Fruit fly (Drosophila melanogaster) whole organism, embryonic: ENCODE data around the gene CG5273.

Experiments used
- Antp ChIP-seq: fragments of 200-800 bp; sonication (Bioruptor generic); optimal IDR thresholded peaks from 3 replicates; lab custom pipeline; 2016; ENCODE audit warnings: missing biosample characterization, missing genetic modification characterization
- CG10267 ChIP-seq: fragments of 200-800 bp; sonication (Bioruptor generic); optimal IDR thresholded peaks from 2 replicates; lab custom pipeline; 2018; ENCODE audit warnings: missing biosample characterization, mild to moderate bottlenecking, missing genetic modification characterization, moderate library complexity
- CG10366 ChIP-seq: fragments of 200-800 bp; sonication (Bioruptor generic); IDR thresholded peaks from 2 replicates; pipeline ENCODE4 v1.3.6; 2022; ENCODE audit warnings: missing biosample characterization, missing genetic modification characterization
- CG12299 ChIP-seq: fragments of 200-800 bp; sonication (Bioruptor generic); optimal IDR thresholded peaks from 2 replicates; lab custom pipeline; 2018; ENCODE audit warnings: missing biosample characterization, mild to moderate bottlenecking, missing genetic modification characterization
- CG13287 ChIP-seq: fragments of 200-800 bp; sonication (Bioruptor generic); IDR thresholded peaks from 2 replicates; pipeline ENCODE4 v1.3.6; 2022; ENCODE audit warnings: missing biosample characterization, missing genetic modification characterization; ENCODE audit not compliant: partially characterized antibody
- CG15073 ChIP-seq: fragments of 200-800 bp; sonication (Bioruptor generic); optimal IDR thresholded peaks from 2 replicates; lab custom pipeline; 2016; ENCODE audit warnings: missing biosample characterization, missing genetic modification characterization
- CG1602 ChIP-seq: fragments of 200-800 bp; sonication (Bioruptor generic); optimal IDR thresholded peaks from 3 replicates; lab custom pipeline; 2016; ENCODE audit warnings: missing biosample characterization, missing genetic modification characterization
- CG16863 ChIP-seq: fragments of 200-800 bp; sonication (Bioruptor generic); optimal IDR thresholded peaks from 3 replicates; lab custom pipeline; 2016; ENCODE audit warnings: missing biosample characterization, missing genetic modification characterization
- CG18011 ChIP-seq: fragments of 200-800 bp; sonication (Bioruptor generic); optimal IDR thresholded peaks from 2 replicates; lab custom pipeline; 2017; ENCODE audit warnings: missing biosample characterization, missing genetic modification characterization, mild to moderate bottlenecking, moderate library complexity, missing genotype
- CG18619 ChIP-seq: fragments of 200-800 bp; sonication (Bioruptor generic); optimal IDR thresholded peaks from 3 replicates; lab custom pipeline; 2017; ENCODE audit warnings: missing biosample characterization, mild to moderate bottlenecking, missing genetic modification characterization
- CG2129 ChIP-seq: fragments of 200-800 bp; sonication (Bioruptor generic); IDR thresholded peaks from 2 replicates; pipeline ENCODE4 v1.3.6; 2022; ENCODE audit warnings: missing biosample characterization, missing genetic modification characterization; ENCODE audit not compliant: partially characterized antibody
- CG2889 ChIP-seq: fragments of 200-800 bp; sonication (Bioruptor generic); IDR thresholded peaks from 3 replicates; pipeline ENCODE4 v1.3.6; 2022; ENCODE audit warnings: missing biosample characterization, missing genetic modification characterization
- CG30431 ChIP-seq: fragments of 200-800 bp; sonication (Bioruptor generic); optimal IDR thresholded peaks from 2 replicates; lab custom pipeline; 2017; ENCODE audit warnings: missing biosample characterization, missing genetic modification characterization
- CG31365 ChIP-seq: fragments of 200-800 bp; sonication (Bioruptor generic); optimal IDR thresholded peaks from 2 replicates; lab custom pipeline; 2018; ENCODE audit warnings: missing biosample characterization, mild to moderate bottlenecking, missing genetic modification characterization
- CG33213 ChIP-seq: fragments of 200-800 bp; sonication (Bioruptor generic); optimal IDR thresholded peaks from 3 replicates; lab custom pipeline; 2016; ENCODE audit warnings: missing biosample characterization, missing genetic modification characterization
- CG3407 ChIP-seq: fragments of 200-800 bp; sonication (Bioruptor generic); optimal IDR thresholded peaks from 2 replicates; lab custom pipeline; 2018; ENCODE audit warnings: missing biosample characterization, mild to moderate bottlenecking, missing genetic modification characterization
- CG34422 ChIP-seq: fragments of 200-800 bp; sonication (Bioruptor generic); IDR thresholded peaks from 3 replicates; pipeline ENCODE4 v1.3.6; 2022; ENCODE audit warnings: missing biosample characterization, missing genetic modification characterization
- CG3838 ChIP-seq: fragments of 200-800 bp; sonication (Bioruptor generic); optimal IDR thresholded peaks from 3 replicates; lab custom pipeline; 2016; ENCODE audit warnings: missing biosample characterization, missing genetic modification characterization
- CG8924 ChIP-seq: fragments of 200-800 bp; optimal IDR thresholded peaks from 3 replicates; lab custom pipeline; 2019; ENCODE audit warnings: missing biosample characterization, mild to moderate bottlenecking, missing genetic modification characterization, moderate library complexity
- CHES-1-like ChIP-seq: fragments of 200-800 bp; sonication (Bioruptor generic); optimal IDR thresholded peaks from 2 replicates; lab custom pipeline; 2016; ENCODE audit warnings: missing biosample characterization, missing genetic modification characterization
- CTCF ChIP-seq: fragments of 200-800 bp; sonication (Bioruptor generic); optimal IDR thresholded peaks from 2 replicates; lab custom pipeline; 2017; ENCODE audit warnings: missing biosample characterization, mild to moderate bottlenecking, missing genetic modification characterization, moderate library complexity
- H2.0 ChIP-seq: fragments of 200-800 bp; sonication (Bioruptor generic); IDR thresholded peaks from 2 replicates; pipeline ENCODE4 v1.3.6; 2022; ENCODE audit warnings: missing biosample characterization, missing genetic modification characterization
- Hmx ChIP-seq: fragments of 200-800 bp; sonication (Bioruptor generic); optimal IDR thresholded peaks from 2 replicates; lab custom pipeline; 2016; ENCODE audit warnings: missing biosample characterization, missing genetic modification characterization
- Jarid2 ChIP-seq: fragments of 200-800 bp; sonication (Bioruptor generic); optimal IDR thresholded peaks from 3 replicates; lab custom pipeline; 2017; ENCODE audit warnings: mild to moderate bottlenecking, missing biosample characterization, missing genetic modification reagents, missing genetic modification characterization
- Lhr ChIP-seq: fragments of 200-800 bp; sonication (Bioruptor generic); optimal IDR thresholded peaks from 3 replicates; lab custom pipeline; 2017; ENCODE audit warnings: mild to moderate bottlenecking, missing biosample characterization, missing genetic modification reagents, missing genetic modification characterization
- Lim3 ChIP-seq: fragments of 200-800 bp; sonication (Bioruptor generic); IDR thresholded peaks from 2 replicates; pipeline ENCODE4 v1.3.6; 2022; ENCODE audit warnings: missing biosample characterization, missing genetic modification characterization
- Lpt ChIP-seq: fragments of >200 bp; optimal IDR thresholded peaks from 2 replicates; lab custom pipeline; 2018; ENCODE audit warnings: missing biosample characterization, missing genetic modification characterization
- Max ChIP-seq: fragments of 200-800 bp; sonication (Bioruptor generic); optimal IDR thresholded peaks from 2 replicates; lab custom pipeline; 2016; ENCODE audit warnings: missing biosample characterization, mild to moderate bottlenecking, missing genetic modification characterization
- Med ChIP-seq: fragments of 200-800 bp; sonication (Bioruptor generic); peaks from one replicate; lab custom pipeline; 2016; ENCODE audit warnings: missing biosample characterization, missing genetic modification characterization, mild to moderate bottlenecking, inconsistent platforms, moderate library complexity
- NC2β ChIP-seq: fragments of 200-800 bp; sonication (Bioruptor generic); optimal IDR thresholded peaks from 2 replicates; lab custom pipeline; 2016; ENCODE audit warnings: missing biosample characterization, missing genetic modification characterization
- Ptx1 ChIP-seq: fragments of 200-800 bp; sonication (Bioruptor generic); IDR thresholded peaks from 2 replicates; pipeline ENCODE4 v1.3.6; 2022; ENCODE audit warnings: missing biosample characterization, missing genetic modification characterization
- TFAM ChIP-seq: fragments of 200-800 bp; sonication (Bioruptor generic); optimal IDR thresholded peaks from 2 replicates; lab custom pipeline; 2017; ENCODE audit warnings: missing biosample characterization, missing genetic modification characterization, inconsistent platforms
- abd-A ChIP-seq: fragments of 200-800 bp; sonication (Bioruptor generic); optimal IDR thresholded peaks from 3 replicates; lab custom pipeline; 2019; ENCODE audit warnings: missing biosample characterization, mild to moderate bottlenecking, missing genetic modification characterization, moderate library complexity
- cad ChIP-seq: fragments of >200 bp; optimal IDR thresholded peaks from 2 replicates; lab custom pipeline; 2017; ENCODE audit warnings: missing biosample characterization, missing genetic modification characterization
- cas ChIP-seq: fragments of 200-800 bp; sonication (Bioruptor generic); IDR thresholded peaks from 2 replicates; pipeline ENCODE4 v1.3.6; 2022; ENCODE audit warnings: missing biosample characterization, missing genetic modification characterization
- da ChIP-seq: fragments of 200-800 bp; sonication (Bioruptor generic); optimal IDR thresholded peaks from 2 replicates; lab custom pipeline; 2016; ENCODE audit warnings: missing biosample characterization, missing genetic modification characterization
- emc ChIP-seq: fragments of 200-800 bp; sonication (Bioruptor generic); optimal IDR thresholded peaks from 2 replicates; lab custom pipeline; 2016; ENCODE audit warnings: missing biosample characterization, missing genetic modification characterization
- gt ChIP-seq: fragments of 200-800 bp; sonication (Bioruptor generic); IDR thresholded peaks from 2 replicates; pipeline ENCODE4 v1.3.6; 2022; ENCODE audit warnings: missing biosample characterization, missing genetic modification characterization
- ham ChIP-seq: fragments of 200-800 bp; sonication (Bioruptor generic); IDR thresholded peaks from 2 replicates; pipeline ENCODE4 v1.3.6; 2022; ENCODE audit warnings: missing biosample characterization, missing genetic modification characterization
- lola ChIP-seq, 3 experiments: fragments of >200 bp in 2 of 3; fragments of 200-800 bp in 1 of 3; sonication (Bioruptor generic) in 1 of 3; optimal IDR thresholded peaks; 2 replicates each; lab custom pipeline; 2017 to 2019; ENCODE audit warnings: missing biosample characterization in 3 of 3, missing genetic modification characterization in 3 of 3, mild to moderate bottlenecking in 1 of 3, moderate library complexity in 1 of 3
- luna ChIP-seq: fragments of 200-800 bp; sonication (Bioruptor generic); optimal IDR thresholded peaks from 2 replicates; lab custom pipeline; 2016; ENCODE audit warnings: missing biosample characterization, missing genetic modification characterization
- nmo ChIP-seq: fragments of 200-800 bp; sonication (Bioruptor generic); optimal IDR thresholded peaks from 2 replicates; lab custom pipeline; 2018; ENCODE audit warnings: missing biosample characterization, mild to moderate bottlenecking, missing genetic modification characterization, moderate library complexity
- otp ChIP-seq: fragments of 200-800 bp; sonication (Bioruptor generic); IDR thresholded peaks from 3 replicates; pipeline ENCODE4, ENCODE4 v1.3.6; 2022; ENCODE audit warnings: missing biosample characterization, missing genetic modification characterization
- repo ChIP-seq: fragments of 200-800 bp; sonication (Bioruptor generic); optimal IDR thresholded peaks from 2 replicates; lab custom pipeline; 2016; ENCODE audit warnings: missing biosample characterization, missing genetic modification characterization
- rib ChIP-seq: fragments of 200-800 bp; sonication (Bioruptor generic); IDR thresholded peaks from 2 replicates; pipeline ENCODE4 v1.3.6; 2022; ENCODE audit warnings: missing biosample characterization, missing genetic modification characterization
- schlank ChIP-seq: fragments of 200-800 bp; sonication (Bioruptor generic); optimal IDR thresholded peaks from 2 replicates; lab custom pipeline; 2018; ENCODE audit warnings: missing biosample characterization, mild to moderate bottlenecking, missing genetic modification characterization
- sisA ChIP-seq: fragments of 200-800 bp; sonication (Bioruptor generic); IDR thresholded peaks from 2 replicates; pipeline ENCODE4 v1.3.6; 2022; ENCODE audit warnings: missing biosample characterization, missing genetic modification characterization
- sob ChIP-seq: fragments of 200-800 bp; sonication (Bioruptor generic); IDR thresholded peaks from 2 replicates; pipeline ENCODE4 v1.3.6; 2022; ENCODE audit warnings: missing biosample characterization, missing genetic modification characterization
- tin ChIP-seq: fragments of 200-800 bp; sonication (Bioruptor generic); optimal IDR thresholded peaks from 3 replicates; lab custom pipeline; 2016; ENCODE audit warnings: missing biosample characterization, missing genetic modification characterization
- ttk ChIP-seq: fragments of 200-800 bp; sonication (Bioruptor generic); IDR thresholded peaks from 2 replicates; pipeline ENCODE4 v2.1.2; 2022; ENCODE audit warnings: missing biosample characterization, missing genetic modification characterization
- tx ChIP-seq: fragments of 200-800 bp; sonication (Bioruptor generic); optimal IDR thresholded peaks from 2 replicates; lab custom pipeline; 2016; ENCODE audit warnings: missing biosample characterization, missing genetic modification characterization
- zfh1 ChIP-seq: fragments of 200-800 bp; sonication (Bioruptor generic); IDR thresholded peaks from 3 replicates; pipeline ENCODE4 v1.3.6; 2022; ENCODE audit warnings: missing biosample characterization, missing genetic modification characterization

CG5273 gene

dm6 chrX:765039-765508 lies 5.7 kb downstream of the CG5273 start, which contains the start of gene RpL22 (continued):
- TF ChIP-seq CG16863 (GFP tag; lab: Kevin White, UChicago), result peak; percentile 77
- peak; percentile 81 for TF ChIP-seq nmo (GFP tag; lab: Kevin White, UChicago)
- TF ChIP-seq CG10267 (tag; lab: Kevin White, UChicago), result peak; percentile 84
- TF ChIP-seq CG13287 (GFP tag; lab: Robert Waterston, UW), result peak; percentile 59
- TF ChIP-seq Ptx1 (GFP tag; lab: Robert Waterston, UW), result peak; percentile 80
- peak; percentile 80 for TF ChIP-seq cas
- peak; percentile 79 for TF ChIP-seq CG8924 (tag; lab: Kevin White, UChicago)
- TF ChIP-seq CG3407, result peak; percentile 85
- TF ChIP-seq NC2β, result peak; percentile 99
- TF ChIP-seq luna (GFP tag; lab: Kevin White, UChicago), result peak; percentile 85
- TF ChIP-seq Lim3 (GFP tag; lab: Robert Waterston, UW), result no peak
- TF ChIP-seq Antp, result peak; percentile 75
- TF ChIP-seq CG33213 (GFP tag; lab: Kevin White, UChicago), result peak; percentile 97
- TF ChIP-seq Max (GFP tag; lab: Kevin White, UChicago), result peak; percentile 89
- TF ChIP-seq CG2889 (GFP tag; lab: Robert Waterston, UW), result peak; percentile 54; the same call in 1 of the 3 replicates
- TF ChIP-seq CG31365 (tag; lab: Kevin White, UChicago), result peak; percentile 83
- peak; percentile 44 for TF ChIP-seq CG1602 (GFP tag; lab: Kevin White, UChicago)
- TF ChIP-seq CTCF (GFP tag; lab: Kevin White, UChicago), result peak; percentile 79
- no peak for TF ChIP-seq CG2129 (GFP tag; lab: Robert Waterston, UW)
- peak; percentile 97 for TF ChIP-seq Lhr (GFP tag; lab: Kevin White, UChicago)
- TF ChIP-seq CG18619, result peak; percentile 94
- TF ChIP-seq CG15073 (GFP tag; lab: Kevin White, UChicago), result no peak
- peak; percentile 77 for TF ChIP-seq tx (GFP tag; lab: Kevin White, UChicago)
- peak; percentile 69 for TF ChIP-seq H2.0
- TF ChIP-seq repo (GFP tag; lab: Kevin White, UChicago), result peak; percentile 88
- peak; percentile 63; the same call in 1 of the 2 replicates for TF ChIP-seq ttk
- TF ChIP-seq CG34422, result peak; percentile 83
- TF ChIP-seq lola (GFP tag; optimal IDR thresholded peaks at IDR 0.05; lab: Kevin White, UChicago), result peak in 1 of 3 experiments; percentile 59
- TF ChIP-seq da (GFP tag; lab: Kevin White, UChicago), result peak; percentile 90
- peak; percentile 86 for TF ChIP-seq schlank
- peak; percentile 99 for TF ChIP-seq Med (GFP tag; lab: Kevin White, UChicago)
- peak; percentile 44; the same call in 1 of the 2 replicates for TF ChIP-seq sisA (GFP tag; lab: Robert Waterston, UW)
- peak; percentile 79 for TF ChIP-seq CG10366
- TF ChIP-seq Jarid2 (GFP tag; lab: Kevin White, UChicago), result peak; percentile 81
- peak; percentile 92 for TF ChIP-seq CHES-1-like
- TF ChIP-seq rib (GFP tag; lab: Robert Waterston, UW), result peak; percentile 85
- TF ChIP-seq tin (GFP tag; lab: Kevin White, UChicago), result peak; percentile 76
- TF ChIP-seq CG18011 (GFP tag; lab: Kevin White, UChicago), result peak; percentile 77
- peak; percentile 42 for TF ChIP-seq CG3838
- peak; percentile 81 for TF ChIP-seq TFAM
- no peak for TF ChIP-seq Lpt
- peak; percentile 85 for TF ChIP-seq abd-A (tag; lab: Kevin White, UChicago)
- peak; percentile 81 for TF ChIP-seq CG12299 (tag; lab: Kevin White, UChicago)
- TF ChIP-seq emc (GFP tag; lab: Kevin White, UChicago), result peak; percentile 92
- peak; percentile 63; the same call in 1 of the 2 replicates for TF ChIP-seq gt
- peak; percentile 89 for TF ChIP-seq zfh1 (GFP tag; lab: Robert Waterston, UW)
- TF ChIP-seq sob (GFP tag; lab: Robert Waterston, UW), result peak; percentile 94
- TF ChIP-seq CG30431 (GFP tag; lab: Kevin White, UChicago), result peak; percentile 76
- peak; percentile 56; the same call in 1 of the 2 replicates for TF ChIP-seq ham
- TF ChIP-seq otp (GFP tag; lab: Robert Waterston, UW), result peak; percentile 90
- TF ChIP-seq Hmx (GFP tag; lab: Kevin White, UChicago), result no peak
- TF ChIP-seq cad (GFP tag; lab: Kevin White, UChicago), result no peak
